Fruit fly (Drosophila melanogaster) whole organism, embryonic: ENCODE results near the gene CG10660.

ENCODE experiments used
- CG10959 ChIP-seq: fragments of 200-800 bp; sonication (Bioruptor generic); IDR thresholded peaks from 2 replicates; pipeline ENCODE4 v1.3.6; 2022; ENCODE audit warnings: missing biosample characterization, missing genetic modification characterization
- CG10979 ChIP-seq: fragments of 200-800 bp; sonication (Bioruptor generic); optimal IDR thresholded peaks from 2 replicates; lab custom pipeline; 2018; ENCODE audit warnings: missing biosample characterization, mild to moderate bottlenecking, missing genetic modification characterization, moderate library complexity
- CG11247 ChIP-seq: fragments of 200-800 bp; sonication (Bioruptor generic); IDR thresholded peaks from 2 replicates; pipeline ENCODE4 v1.3.6; 2022; ENCODE audit warnings: missing biosample characterization, missing genetic modification characterization
- CG12744 ChIP-seq: fragments of 200-800 bp; sonication (Bioruptor generic); optimal IDR thresholded peaks from 2 replicates; lab custom pipeline; 2016; ENCODE audit warnings: missing biosample characterization, missing genetic modification characterization
- CG15011 ChIP-seq: fragments of 200-800 bp; sonication (Bioruptor generic); optimal IDR thresholded peaks from 3 replicates; lab custom pipeline; 2018; ENCODE audit warnings: missing biosample characterization, mild to moderate bottlenecking, missing genetic modification characterization
- CG15269 ChIP-seq: fragments of 200-800 bp; sonication (Bioruptor generic); optimal IDR thresholded peaks from 2 replicates; lab custom pipeline; 2018; ENCODE audit warnings: missing biosample characterization, mild to moderate bottlenecking, missing genetic modification characterization, moderate library complexity
- CG15479 ChIP-seq: fragments of 200-800 bp; sonication (Bioruptor generic); optimal IDR thresholded peaks from 3 replicates; lab custom pipeline; 2019; ENCODE audit warnings: missing biosample characterization, mild to moderate bottlenecking, missing genetic modification characterization, moderate library complexity
- CG1602 ChIP-seq: fragments of 200-800 bp; sonication (Bioruptor generic); optimal IDR thresholded peaks from 3 replicates; lab custom pipeline; 2016; ENCODE audit warnings: missing biosample characterization, missing genetic modification characterization
- CG17186 ChIP-seq: fragments of 200-800 bp; sonication (Bioruptor generic); optimal IDR thresholded peaks from 3 replicates; lab custom pipeline; 2017; ENCODE audit warnings: missing biosample characterization, missing genetic modification reagents, missing genetic modification characterization
- CG17361 ChIP-seq: fragments of 200-800 bp; sonication (Bioruptor generic); IDR thresholded peaks from 3 replicates; pipeline ENCODE4 v1.3.6; 2022; ENCODE audit warnings: missing biosample characterization, missing genetic modification characterization
- CG2678 ChIP-seq: fragments of 200-800 bp; sonication (Bioruptor generic); optimal IDR thresholded peaks from 3 replicates; lab custom pipeline; 2019; ENCODE audit warnings: missing biosample characterization, mild to moderate bottlenecking, missing genetic modification characterization, moderate library complexity
- CG30020 ChIP-seq: fragments of 200-800 bp; optimal IDR thresholded peaks from 2 replicates; lab custom pipeline; 2019; ENCODE audit warnings: missing biosample characterization, mild to moderate bottlenecking, missing genetic modification characterization, moderate library complexity
- CG33213 ChIP-seq: fragments of 200-800 bp; sonication (Bioruptor generic); optimal IDR thresholded peaks from 3 replicates; lab custom pipeline; 2016; ENCODE audit warnings: missing biosample characterization, missing genetic modification characterization
- CG3995 ChIP-seq: fragments of 200-800 bp; sonication (Bioruptor generic); optimal IDR thresholded peaks from 3 replicates; lab custom pipeline; 2016; ENCODE audit warnings: missing biosample characterization, missing genetic modification characterization
- CG4820 ChIP-seq: fragments of 200-800 bp; sonication (Bioruptor generic); optimal IDR thresholded peaks from 3 replicates; lab custom pipeline; 2016; ENCODE audit warnings: missing biosample characterization, missing genetic modification characterization
- CG7556 ChIP-seq: fragments of 200-800 bp; sonication (Bioruptor generic); optimal IDR thresholded peaks from 2 replicates; lab custom pipeline; 2017; ENCODE audit warnings: missing biosample characterization, mild to moderate bottlenecking, missing genetic modification characterization
- CG7839 ChIP-seq: fragments of 200-800 bp; sonication (Bioruptor generic); optimal IDR thresholded peaks from 3 replicates; lab custom pipeline; 2018; ENCODE audit warnings: missing biosample characterization, mild to moderate bottlenecking, missing genetic modification characterization, moderate library complexity
- CG8924 ChIP-seq: fragments of 200-800 bp; optimal IDR thresholded peaks from 3 replicates; lab custom pipeline; 2019; ENCODE audit warnings: missing biosample characterization, mild to moderate bottlenecking, missing genetic modification characterization, moderate library complexity
- Dek ChIP-seq: fragments of 200-800 bp; sonication (Bioruptor generic); optimal IDR thresholded peaks from 3 replicates; lab custom pipeline; 2019; ENCODE audit warnings: missing biosample characterization, mild to moderate bottlenecking, missing genetic modification characterization, moderate library complexity
- Dll ChIP-seq: fragments of 200-800 bp; sonication (Bioruptor generic); IDR thresholded peaks from 4 replicates; pipeline ENCODE4 v1.3.6; 2022; ENCODE audit warnings: missing biosample characterization, missing genetic modification characterization; ENCODE audit not compliant: partially characterized antibody
- Fer1 ChIP-seq: fragments of 200-800 bp; sonication (Bioruptor generic); optimal IDR thresholded peaks from 2 replicates; lab custom pipeline; 2017; ENCODE audit warnings: missing biosample characterization, mild to moderate bottlenecking, missing genetic modification characterization
- Gug ChIP-seq: fragments of 200-800 bp; sonication (Bioruptor generic); IDR thresholded peaks from 4 replicates; pipeline ENCODE4 v1.3.6; 2022; ENCODE audit warnings: missing biosample characterization, missing genetic modification characterization
- HHEX ChIP-seq: fragments of 200-800 bp; sonication (Bioruptor generic); optimal IDR thresholded peaks from 3 replicates; lab custom pipeline; 2017; ENCODE audit warnings: missing biosample characterization, mild to moderate bottlenecking, missing genetic modification characterization, missing genetic modification reagents
- HLH3B ChIP-seq: fragments of 200-800 bp; sonication (Bioruptor generic); IDR thresholded peaks from 2 replicates; pipeline ENCODE4 v1.3.6; 2022; ENCODE audit warnings: missing biosample characterization, missing genetic modification characterization
- HmgD ChIP-seq: fragments of 200-800 bp; sonication (Bioruptor generic); optimal IDR thresholded peaks from 3 replicates; lab custom pipeline; 2016; ENCODE audit warnings: missing biosample characterization, missing genetic modification characterization
- MESR4 ChIP-seq: fragments of 200-800 bp; sonication (Bioruptor generic); optimal IDR thresholded peaks from 2 replicates; lab custom pipeline; 2018; ENCODE audit warnings: missing biosample characterization, mild to moderate bottlenecking, missing genetic modification characterization, moderate library complexity
- Max ChIP-seq: fragments of 200-800 bp; sonication (Bioruptor generic); optimal IDR thresholded peaks from 2 replicates; lab custom pipeline; 2016; ENCODE audit warnings: missing biosample characterization, mild to moderate bottlenecking, missing genetic modification characterization
- Med ChIP-seq: fragments of 200-800 bp; sonication (Bioruptor generic); peaks from one replicate; lab custom pipeline; 2016; ENCODE audit warnings: missing biosample characterization, missing genetic modification characterization, mild to moderate bottlenecking, inconsistent platforms, moderate library complexity
- NFAT ChIP-seq: fragments of 200-800 bp; sonication (Bioruptor generic); IDR thresholded peaks from 2 replicates; pipeline ENCODE4 v1.3.6; 2022; ENCODE audit warnings: missing biosample characterization, missing genetic modification characterization
- PHDP ChIP-seq: fragments of 200-800 bp; sonication (Bioruptor generic); optimal IDR thresholded peaks from 3 replicates; lab custom pipeline; 2018; ENCODE audit warnings: missing biosample characterization, mild to moderate bottlenecking, missing genetic modification characterization, moderate library complexity
- Taf1 ChIP-seq: fragments of 200-800 bp; sonication (Bioruptor generic); IDR thresholded peaks from 2 replicates; pipeline ENCODE4 v1.3.6; 2022; ENCODE audit warnings: missing biosample characterization, missing genetic modification characterization
- abd-A ChIP-seq: fragments of 200-800 bp; sonication (Bioruptor generic); optimal IDR thresholded peaks from 3 replicates; lab custom pipeline; 2019; ENCODE audit warnings: missing biosample characterization, mild to moderate bottlenecking, missing genetic modification characterization, moderate library complexity
- bigmax ChIP-seq: fragments of 200-800 bp; sonication (Bioruptor generic); optimal IDR thresholded peaks from 2 replicates; lab custom pipeline; 2018; ENCODE audit warnings: missing biosample characterization, mild to moderate bottlenecking, missing genetic modification characterization
- cas ChIP-seq: fragments of 200-800 bp; sonication (Bioruptor generic); IDR thresholded peaks from 2 replicates; pipeline ENCODE4 v1.3.6; 2022; ENCODE audit warnings: missing biosample characterization, missing genetic modification characterization
- croc ChIP-seq: fragments of 200-800 bp; sonication (Bioruptor generic); conservative IDR thresholded peaks from 3 replicates; pipeline ENCODE4 v1.3.6; 2022; ENCODE audit warnings: missing biosample characterization, missing genetic modification characterization
- cwo ChIP-seq: fragments of 200-800 bp; sonication (Bioruptor generic); optimal IDR thresholded peaks from 3 replicates; lab custom pipeline; 2017; ENCODE audit warnings: missing biosample characterization, missing genetic modification characterization, mild to moderate bottlenecking, moderate library complexity, missing genetic modification reagents
- dimm ChIP-seq: fragments of 200-800 bp; sonication (Bioruptor generic); IDR thresholded peaks from 2 replicates; pipeline ENCODE4 v1.3.6; 2022; ENCODE audit warnings: missing biosample characterization, missing genetic modification characterization
- grau ChIP-seq: fragments of 200-800 bp; optimal IDR thresholded peaks from 3 replicates; lab custom pipeline; 2019; ENCODE audit warnings: missing biosample characterization, mild to moderate bottlenecking, missing genetic modification characterization, moderate library complexity
- gt ChIP-seq: fragments of 200-800 bp; sonication (Bioruptor generic); IDR thresholded peaks from 2 replicates; pipeline ENCODE4 v1.3.6; 2022; ENCODE audit warnings: missing biosample characterization, missing genetic modification characterization
- hbn ChIP-seq: fragments of 200-800 bp; sonication (Bioruptor generic); IDR thresholded peaks from 2 replicates; pipeline ENCODE4 v1.3.6; 2022; ENCODE audit warnings: missing biosample characterization, missing genetic modification characterization; ENCODE audit not compliant: partially characterized antibody
- jigr1 ChIP-seq: fragments of 200-800 bp; sonication (Bioruptor generic); IDR thresholded peaks from 3 replicates; pipeline ENCODE4 v1.3.6; 2022; ENCODE audit warnings: missing biosample characterization, missing genetic modification characterization
- jumu ChIP-seq: fragments of 200-800 bp; sonication (Bioruptor generic); optimal IDR thresholded peaks from 3 replicates; lab custom pipeline; 2016; ENCODE audit warnings: missing biosample characterization, missing genetic modification characterization
- peb ChIP-seq: fragments of 200-800 bp; sonication (Bioruptor generic); IDR thresholded peaks from 2 replicates; pipeline ENCODE4 v1.3.6; 2022; ENCODE audit warnings: missing biosample characterization, missing genetic modification characterization
- pzg ChIP-seq: fragments of 200-800 bp; sonication (Bioruptor generic); optimal IDR thresholded peaks from 3 replicates; lab custom pipeline; 2018; ENCODE audit warnings: missing biosample characterization, mild to moderate bottlenecking, missing genetic modification characterization, moderate library complexity
- rib ChIP-seq: fragments of 200-800 bp; sonication (Bioruptor generic); IDR thresholded peaks from 2 replicates; pipeline ENCODE4 v1.3.6; 2022; ENCODE audit warnings: missing biosample characterization, missing genetic modification characterization
- ssp ChIP-seq: fragments of 200-800 bp; sonication (Bioruptor generic); IDR thresholded peaks from 2 replicates; pipeline ENCODE4 v1.3.6; 2022; ENCODE audit warnings: missing biosample characterization, missing genetic modification characterization
- stc ChIP-seq: fragments of 200-800 bp; sonication (Bioruptor generic); IDR thresholded peaks from 2 replicates; pipeline ENCODE4 v1.3.6; 2022; ENCODE audit warnings: missing biosample characterization, missing genetic modification characterization
- sug ChIP-seq: fragments of 200-800 bp; optimal IDR thresholded peaks from 2 replicates; lab custom pipeline; 2019; ENCODE audit warnings: missing biosample characterization, mild to moderate bottlenecking, missing genetic modification characterization, moderate library complexity
- tup ChIP-seq: fragments of 200-800 bp; sonication (Bioruptor generic); optimal IDR thresholded peaks from 2 replicates; lab custom pipeline; 2016; ENCODE audit warnings: missing biosample characterization, mild to moderate bottlenecking, missing genetic modification characterization, moderate library complexity
- vvl ChIP-seq: fragments of 200-800 bp; sonication (Bioruptor generic); IDR thresholded peaks from 2 replicates; pipeline ENCODE4 v1.3.6; 2022; ENCODE audit warnings: missing biosample characterization, missing genetic modification characterization

CG10660 gene

dm6 chr3L:12533392-12534070 is 43.1 kb upstream of the CG10660 start, which contains the start of the genes Tsf2 and CG34242:
TSS of gene Tsf2 (minus strand) at chr3L:12533724.
TSS of gene CG34242 (plus strand) at chr3L:12533996.
- no peak for TF ChIP-seq CG15269 (tag; lab: Kevin White, UChicago)
- TF ChIP-seq PHDP, result peak; percentile 6
- TF ChIP-seq CG30020 (tag; lab: Kevin White, UChicago), result peak; percentile 69
- TF ChIP-seq rib (GFP tag; lab: Robert Waterston, UW), result peak; percentile 72
- peak; percentile 72 for TF ChIP-seq Med
- peak; percentile 87 for TF ChIP-seq dimm (GFP tag; lab: Robert Waterston, UW)
- TF ChIP-seq CG1602 (GFP tag; lab: Kevin White, UChicago), result peak; percentile 3
- TF ChIP-seq CG15479 (GFP tag; lab: Kevin White, UChicago), result no peak
- peak; percentile 55 for TF ChIP-seq gt (GFP tag; lab: Robert Waterston, UW)
- TF ChIP-seq bigmax (GFP tag; lab: Kevin White, UChicago), result no peak
- TF ChIP-seq CG7839 (tag; lab: Kevin White, UChicago), result peak; percentile 52
- TF ChIP-seq grau (tag; lab: Kevin White, UChicago), result peak; percentile 94
- peak; percentile 91 for TF ChIP-seq croc (GFP tag; lab: Robert Waterston, UW)
- TF ChIP-seq CG3995 (GFP tag; lab: Kevin White, UChicago), result peak; percentile 61
- TF ChIP-seq cas (GFP tag; lab: Robert Waterston, UW), result peak; percentile 84
- TF ChIP-seq peb (GFP tag; lab: Robert Waterston, UW), result peak; percentile 89
- TF ChIP-seq tup, result peak; percentile 60
- peak; percentile 57 for TF ChIP-seq pzg (GFP tag; lab: Kevin White, UChicago)
- peak; percentile 83 for TF ChIP-seq stc (GFP tag; lab: Robert Waterston, UW)
- peak; percentile 88 for TF ChIP-seq ssp (GFP tag; lab: Robert Waterston, UW)
- peak; percentile 20 for TF ChIP-seq CG33213 (GFP tag; lab: Kevin White, UChicago)
- no peak for TF ChIP-seq CG12744
- TF ChIP-seq CG15011 (GFP tag; lab: Kevin White, UChicago), result no peak
- peak; percentile 86 for TF ChIP-seq CG4820 (GFP tag; lab: Kevin White, UChicago)
- peak; percentile 49 for TF ChIP-seq CG7556
- peak; percentile 74 for TF ChIP-seq HHEX (GFP tag; lab: Kevin White, UChicago)
- peak; percentile 68 for TF ChIP-seq CG10959
- TF ChIP-seq CG17186 (GFP tag; lab: Kevin White, UChicago), result peak; percentile 56
- TF ChIP-seq Max, result peak; percentile 70
- peak; percentile 93 for TF ChIP-seq CG2678 (tag; lab: Kevin White, UChicago)
- peak; percentile 86 for TF ChIP-seq CG8924 (tag; lab: Kevin White, UChicago)
- no peak for TF ChIP-seq Dll (GFP tag; lab: Robert Waterston, UW)
- peak; percentile 85 for TF ChIP-seq CG10979 (tag; lab: Kevin White, UChicago)
- peak; percentile 73 for TF ChIP-seq Dek (tag; lab: Kevin White, UChicago)
- peak; percentile 59; the same call in 2 of the 3 replicates for TF ChIP-seq jigr1 (GFP tag; lab: Robert Waterston, UW)
- peak; percentile 94 for TF ChIP-seq CG17361 (GFP tag; lab: Robert Waterston, UW)
- peak; percentile 8 for TF ChIP-seq jumu (GFP tag; lab: Kevin White, UChicago)
- TF ChIP-seq HLH3B, result peak; percentile 93
- peak; percentile 91 for TF ChIP-seq Gug (GFP tag; lab: Robert Waterston, UW)
- TF ChIP-seq cwo (GFP tag; lab: Kevin White, UChicago), result peak; percentile 64
- peak; percentile 52 for TF ChIP-seq MESR4 (GFP tag; lab: Kevin White, UChicago)
- TF ChIP-seq sug (tag; lab: Kevin White, UChicago), result peak; percentile 77
- no peak for TF ChIP-seq HmgD (GFP tag; lab: Kevin White, UChicago)
- TF ChIP-seq NFAT, result peak; percentile 85
- TF ChIP-seq CG11247, result peak; percentile 93
- TF ChIP-seq hbn (GFP tag; lab: Robert Waterston, UW), result no peak
- TF ChIP-seq Fer1, result peak; percentile 72
- no peak for TF ChIP-seq abd-A (tag; lab: Kevin White, UChicago)
- peak; percentile 87 for TF ChIP-seq Taf1 (GFP tag; lab: Robert Waterston, UW)
- peak; percentile 96 for TF ChIP-seq vvl (GFP tag; lab: Robert Waterston, UW)
